Fruit fly (Drosophila melanogaster) whole organism, embryonic: ENCODE results near the gene CG17202.
A peak's percentile ranks its signal among the peaks of the same experiment; 100 is the strongest.

Experiments used
- Adf1 ChIP-seq: fragments of 200-800 bp; sonication (Bioruptor generic); IDR thresholded peaks from 2 replicates; pipeline ENCODE4 v1.3.6; 2022; ENCODE audit warnings: missing biosample characterization, missing genetic modification characterization
- CG10565 ChIP-seq: fragments of 200-800 bp; sonication (Bioruptor generic); optimal IDR thresholded peaks from 3 replicates; lab custom pipeline; 2016; ENCODE audit warnings: missing biosample characterization, mild to moderate bottlenecking, missing genetic modification characterization
- CG11085 ChIP-seq: fragments of 200-800 bp; sonication (Bioruptor generic); IDR thresholded peaks from 2 replicates; pipeline ENCODE4 v1.3.6; 2022; ENCODE audit warnings: missing biosample characterization, missing genetic modification characterization
- CG12104 ChIP-seq: fragments of 200-800 bp; sonication (Bioruptor generic); optimal IDR thresholded peaks from 3 replicates; lab custom pipeline; 2016; ENCODE audit warnings: missing biosample characterization, missing genetic modification characterization
- CG12391 ChIP-seq: fragments of 200-800 bp; sonication (Bioruptor generic); optimal IDR thresholded peaks from 3 replicates; lab custom pipeline; 2018; ENCODE audit warnings: missing biosample characterization, mild to moderate bottlenecking, missing genetic modification characterization, moderate library complexity
- CG1529 ChIP-seq: fragments of 200-800 bp; sonication (Bioruptor generic); optimal IDR thresholded peaks from 3 replicates; lab custom pipeline; 2018; ENCODE audit warnings: missing biosample characterization, missing genetic modification characterization
- CG15601 ChIP-seq: fragments of 200-800 bp; sonication (Bioruptor generic); optimal IDR thresholded peaks from 3 replicates; lab custom pipeline; 2019; ENCODE audit warnings: missing biosample characterization, mild to moderate bottlenecking, missing genetic modification characterization, moderate library complexity
- CG17186 ChIP-seq: fragments of 200-800 bp; sonication (Bioruptor generic); optimal IDR thresholded peaks from 3 replicates; lab custom pipeline; 2017; ENCODE audit warnings: missing biosample characterization, missing genetic modification reagents, missing genetic modification characterization
- CG17328 ChIP-seq: fragments of 200-800 bp; sonication (Bioruptor generic); IDR thresholded peaks from 2 replicates; pipeline ENCODE4 v1.3.6; 2022; ENCODE audit warnings: missing biosample characterization, missing genetic modification characterization
- CG17829 ChIP-seq: fragments of 200-800 bp; optimal IDR thresholded peaks from 2 replicates; lab custom pipeline; 2019; ENCODE audit warnings: missing biosample characterization, mild to moderate bottlenecking, missing genetic modification characterization, moderate library complexity
- CG2120 ChIP-seq: fragments of 200-800 bp; sonication (Bioruptor generic); optimal IDR thresholded peaks from 3 replicates; lab custom pipeline; 2016; ENCODE audit warnings: missing biosample characterization, missing genetic modification characterization
- CG2199 ChIP-seq: fragments of 200-800 bp; sonication (Bioruptor generic); IDR thresholded peaks from 3 replicates; pipeline ENCODE4 v1.3.6; 2022; ENCODE audit warnings: missing biosample characterization, missing genetic modification characterization
- CG30403 ChIP-seq: fragments of 200-800 bp; sonication (Bioruptor generic); optimal IDR thresholded peaks from 3 replicates; lab custom pipeline; 2016; ENCODE audit warnings: missing biosample characterization, missing genetic modification characterization
- CG32772 ChIP-seq: fragments of 200-800 bp; sonication (Bioruptor generic); IDR thresholded peaks from 2 replicates; pipeline ENCODE4 v1.3.6; 2022; ENCODE audit warnings: missing biosample characterization, missing genetic modification characterization
- CG33213 ChIP-seq: fragments of 200-800 bp; sonication (Bioruptor generic); optimal IDR thresholded peaks from 3 replicates; lab custom pipeline; 2016; ENCODE audit warnings: missing biosample characterization, missing genetic modification characterization
- CG34224 ChIP-seq: fragments of 200-800 bp; sonication (Bioruptor generic); IDR thresholded peaks from 3 replicates; pipeline ENCODE4 v1.3.6; 2022; ENCODE audit warnings: missing biosample characterization, missing genetic modification characterization; ENCODE audit not compliant: partially characterized antibody
- CG4707 ChIP-seq: fragments of 200-800 bp; sonication (Bioruptor generic); optimal IDR thresholded peaks from 2 replicates; lab custom pipeline; 2018; ENCODE audit warnings: missing biosample characterization, mild to moderate bottlenecking, missing genetic modification characterization, moderate library complexity
- CG4730 ChIP-seq: fragments of 200-800 bp; sonication (Bioruptor generic); IDR thresholded peaks from 2 replicates; pipeline ENCODE4 v1.3.6; 2022; ENCODE audit warnings: missing biosample characterization, missing genetic modification characterization
- CG6272 ChIP-seq: fragments of 200-800 bp; sonication (Bioruptor generic); IDR thresholded peaks from 2 replicates; pipeline ENCODE4 v1.3.6; 2022; ENCODE audit warnings: missing biosample characterization, missing genetic modification characterization
- CG6683 ChIP-seq: fragments of 200-800 bp; sonication (Bioruptor generic); optimal IDR thresholded peaks from 2 replicates; lab custom pipeline; 2017; ENCODE audit warnings: missing biosample characterization, mild to moderate bottlenecking, missing genetic modification characterization, missing genetic modification reagents
- CG7786 ChIP-seq: fragments of 200-800 bp; sonication (Bioruptor generic); optimal IDR thresholded peaks from 2 replicates; lab custom pipeline; 2016; ENCODE audit warnings: missing biosample characterization, missing genetic modification characterization
- CG9437 ChIP-seq: fragments of 200-800 bp; sonication (Bioruptor generic); optimal IDR thresholded peaks from 2 replicates; lab custom pipeline; 2018; ENCODE audit warnings: missing biosample characterization, mild to moderate bottlenecking, missing genetic modification characterization
- CG9932 ChIP-seq: fragments of 200-800 bp; sonication (Bioruptor generic); IDR thresholded peaks from 2 replicates; pipeline ENCODE4 v1.3.6; 2022; ENCODE audit warnings: missing biosample characterization, missing genetic modification characterization
- CTCF ChIP-seq: fragments of 200-800 bp; sonication (Bioruptor generic); optimal IDR thresholded peaks from 2 replicates; lab custom pipeline; 2017; ENCODE audit warnings: missing biosample characterization, mild to moderate bottlenecking, missing genetic modification characterization, moderate library complexity
- Dll ChIP-seq: fragments of 200-800 bp; sonication (Bioruptor generic); IDR thresholded peaks from 4 replicates; pipeline ENCODE4 v1.3.6; 2022; ENCODE audit warnings: missing biosample characterization, missing genetic modification characterization; ENCODE audit not compliant: partially characterized antibody
- Kr ChIP-seq: fragments of 200-800 bp; sonication (Bioruptor generic); optimal IDR thresholded peaks from 2 replicates; lab custom pipeline; 2017; ENCODE audit warnings: missing biosample characterization, mild to moderate bottlenecking, missing genetic modification characterization
- Mrtf ChIP-seq: fragments of 200-800 bp; sonication (Bioruptor generic); IDR thresholded peaks from 3 replicates; pipeline ENCODE4 v1.3.6; 2022; ENCODE audit warnings: missing biosample characterization, missing genetic modification characterization
- Nf-YA ChIP-seq: fragments of 200-800 bp; sonication (Bioruptor generic); IDR thresholded peaks from 2 replicates; pipeline ENCODE4 v1.3.6; 2022; ENCODE audit warnings: missing biosample characterization, missing genetic modification characterization
- Trl ChIP-seq, 3 experiments: fragments of >200 bp in 2 of 3; fragments of 200-800 bp in 1 of 3; sonication (Bioruptor generic) in 1 of 3; optimal IDR thresholded peaks; 2 replicates in 1 of 3; 3 replicates in 2 of 3; lab custom pipeline; 2016 to 2017; ENCODE audit warnings: missing biosample characterization in 1 of 3, missing genetic modification characterization in 1 of 3
- amos ChIP-seq: fragments of 200-800 bp; sonication (Bioruptor generic); IDR thresholded peaks from 2 replicates; pipeline ENCODE4 v1.3.6; 2022; ENCODE audit warnings: missing biosample characterization, missing genetic modification characterization; ENCODE audit not compliant: partially characterized antibody
- chif ChIP-seq, 2 experiments: fragments of 200-800 bp; sonication (Bioruptor generic); optimal IDR thresholded peaks; 3 replicates each; lab custom pipeline; 2016; ENCODE audit warnings: missing biosample characterization in 2 of 2, missing genetic modification characterization in 2 of 2
- ems ChIP-seq: fragments of 200-800 bp; sonication (Bioruptor generic); optimal IDR thresholded peaks from 3 replicates; lab custom pipeline; 2016; ENCODE audit warnings: missing biosample characterization, missing genetic modification characterization
- fd64A ChIP-seq: fragments of 200-800 bp; sonication (Bioruptor generic); optimal IDR thresholded peaks from 3 replicates; lab custom pipeline; 2018; ENCODE audit warnings: missing biosample characterization, mild to moderate bottlenecking, missing genetic modification characterization
- gce ChIP-seq: fragments of 200-800 bp; sonication (Bioruptor generic); IDR thresholded peaks from 3 replicates; pipeline ENCODE4 v1.3.6; 2022; ENCODE audit warnings: missing biosample characterization, missing genetic modification characterization
- gcm2 ChIP-seq: fragments of 200-800 bp; sonication (Bioruptor generic); optimal IDR thresholded peaks from 2 replicates; lab custom pipeline; 2016; ENCODE audit warnings: missing biosample characterization, missing genetic modification characterization
- gfzf ChIP-seq: fragments of 200-800 bp; sonication (Bioruptor generic); optimal IDR thresholded peaks from 2 replicates; lab custom pipeline; 2016; ENCODE audit warnings: missing biosample characterization, mild to moderate bottlenecking, missing genetic modification characterization, moderate library complexity
- grau ChIP-seq: fragments of 200-800 bp; optimal IDR thresholded peaks from 3 replicates; lab custom pipeline; 2019; ENCODE audit warnings: missing biosample characterization, mild to moderate bottlenecking, missing genetic modification characterization, moderate library complexity
- gsb-n ChIP-seq: fragments of 200-800 bp; sonication (Bioruptor generic); optimal IDR thresholded peaks from 3 replicates; lab custom pipeline; 2018; ENCODE audit warnings: missing biosample characterization, mild to moderate bottlenecking, missing genetic modification characterization
- hb ChIP-seq: fragments of 200-800 bp; sonication (Bioruptor generic); IDR thresholded peaks from 3 replicates; pipeline ENCODE4 v1.3.6; 2022; ENCODE audit warnings: missing biosample characterization, missing genetic modification characterization; ENCODE audit not compliant: partially characterized antibody
- hbn ChIP-seq: fragments of 200-800 bp; sonication (Bioruptor generic); IDR thresholded peaks from 2 replicates; pipeline ENCODE4 v1.3.6; 2022; ENCODE audit warnings: missing biosample characterization, missing genetic modification characterization; ENCODE audit not compliant: partially characterized antibody
- jing ChIP-seq: fragments of 200-800 bp; sonication (Bioruptor generic); optimal IDR thresholded peaks from 2 replicates; lab custom pipeline; 2018; ENCODE audit warnings: missing biosample characterization, mild to moderate bottlenecking, missing genetic modification characterization
- maf-S ChIP-seq: fragments of 200-800 bp; sonication (Bioruptor generic); optimal IDR thresholded peaks from 2 replicates; lab custom pipeline; 2016; ENCODE audit warnings: missing biosample characterization, missing genetic modification characterization
- nerfin-1 ChIP-seq: fragments of 200-800 bp; sonication (Bioruptor generic); optimal IDR thresholded peaks from 3 replicates; lab custom pipeline; 2019; ENCODE audit warnings: missing biosample characterization, mild to moderate bottlenecking, missing genetic modification characterization, moderate library complexity
- p53 ChIP-seq: fragments of 200-800 bp; sonication (Bioruptor generic); optimal IDR thresholded peaks from 2 replicates; lab custom pipeline; 2016; ENCODE audit warnings: missing biosample characterization, missing genetic modification characterization
- pho ChIP-seq: fragments of 200-800 bp; sonication (Bioruptor generic); optimal IDR thresholded peaks from 2 replicates; lab custom pipeline; 2016; ENCODE audit warnings: missing biosample characterization, missing genetic modification characterization
- pros ChIP-seq: fragments of 200-800 bp; sonication (Bioruptor generic); optimal IDR thresholded peaks from 3 replicates; lab custom pipeline; 2019; ENCODE audit warnings: missing biosample characterization, mild to moderate bottlenecking, missing genetic modification characterization, moderate library complexity
- slou ChIP-seq: fragments of 200-800 bp; sonication (Bioruptor generic); optimal IDR thresholded peaks from 3 replicates; lab custom pipeline; 2016; ENCODE audit warnings: missing biosample characterization, missing genetic modification characterization
- tap ChIP-seq: fragments of 200-800 bp; optimal IDR thresholded peaks from 3 replicates; lab custom pipeline; 2019; ENCODE audit warnings: missing biosample characterization, mild to moderate bottlenecking, missing genetic modification characterization, moderate library complexity
- twi ChIP-seq: fragments of 200-800 bp; optimal IDR thresholded peaks from 2 replicates; lab custom pipeline; 2019; ENCODE audit warnings: missing biosample characterization, mild to moderate bottlenecking, missing genetic modification characterization, moderate library complexity
- tx ChIP-seq: fragments of 200-800 bp; sonication (Bioruptor generic); optimal IDR thresholded peaks from 2 replicates; lab custom pipeline; 2016; ENCODE audit warnings: missing biosample characterization, missing genetic modification characterization
- z ChIP-seq: fragments of 200-800 bp; sonication (Bioruptor generic); IDR thresholded peaks from 3 replicates; pipeline ENCODE4 v1.3.6; 2022; ENCODE audit warnings: missing biosample characterization, missing genetic modification characterization

CG17202 gene

DNA sequence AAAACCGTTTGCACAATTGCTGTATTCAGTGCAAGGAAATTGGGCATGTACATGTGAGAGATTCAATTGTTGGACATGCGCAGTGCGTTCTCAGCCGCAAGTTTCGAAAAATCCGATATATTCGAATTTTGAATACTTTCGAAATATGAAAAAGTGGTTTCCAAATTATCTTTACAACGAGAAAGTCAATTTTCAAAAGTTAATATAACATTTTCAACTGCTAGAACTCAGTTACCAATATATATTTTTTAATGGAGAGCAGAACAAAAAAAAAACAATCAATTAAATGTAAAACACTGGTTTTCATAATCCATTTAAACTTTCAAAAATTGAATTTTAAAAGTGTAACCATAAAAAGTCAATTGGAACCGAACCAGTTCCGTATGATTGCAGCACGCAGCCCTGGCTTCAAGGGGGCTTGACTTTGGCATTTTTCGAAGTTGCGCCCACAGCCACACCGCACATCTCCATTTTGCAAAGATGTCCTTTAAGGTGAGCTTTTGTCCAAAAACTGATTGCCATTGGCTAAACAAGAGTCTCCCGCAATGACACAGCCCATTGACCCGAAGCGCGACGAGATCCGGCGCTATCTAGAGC, at the start of gene CG17202, which contains the start of gene Scgbeta (continued):
- TF ChIP-seq CG2120 (GFP tag; lab: Kevin White, UChicago): peak; percentile 59
- TF ChIP-seq CG6683 (GFP tag; lab: Kevin White, UChicago): no peak
- TF ChIP-seq CG11085 (GFP tag; lab: Robert Waterston, UW): no peak
- no peak for TF ChIP-seq Mrtf
- TF ChIP-seq CG9932: peak; percentile 56
- TF ChIP-seq Trl (optimal IDR thresholded peaks at IDR 0.05; lab: Kevin White, UChicago): no peak
- no peak for TF ChIP-seq Trl (GFP tag; optimal IDR thresholded peaks at IDR 0.05; lab: Kevin White, UChicago)
- TF ChIP-seq ems (GFP tag; lab: Kevin White, UChicago): no peak
- no peak for TF ChIP-seq CG9437 (GFP tag; lab: Kevin White, UChicago)
- TF ChIP-seq CG30403 (GFP tag; lab: Kevin White, UChicago): peak; percentile 37
- TF ChIP-seq CG15601 (tag; lab: Kevin White, UChicago): no peak
- no peak for TF ChIP-seq tap
- TF ChIP-seq CG17186 (GFP tag; lab: Kevin White, UChicago): no peak
- no peak for TF ChIP-seq CG17328
- peak; percentile 55; the same call in 1 of the 2 replicates for TF ChIP-seq amos (GFP tag; lab: Robert Waterston, UW)
- TF ChIP-seq tx (GFP tag; lab: Kevin White, UChicago): no peak
- no peak for TF ChIP-seq CG34224 (GFP tag; lab: Robert Waterston, UW)
- TF ChIP-seq CG10565 (GFP tag; lab: Kevin White, UChicago): no peak
- TF ChIP-seq CG33213 (GFP tag; lab: Kevin White, UChicago): peak; percentile 67
- TF ChIP-seq CG6272 (GFP tag; lab: Robert Waterston, UW): no peak
- TF ChIP-seq Kr (GFP tag; lab: Kevin White, UChicago): no peak
- TF ChIP-seq CTCF (GFP tag; lab: Kevin White, UChicago): no peak
- TF ChIP-seq grau (tag; lab: Kevin White, UChicago): no peak
- TF ChIP-seq jing (GFP tag; lab: Kevin White, UChicago): no peak
- no peak for TF ChIP-seq CG4730 (GFP tag; lab: Robert Waterston, UW)
- TF ChIP-seq gsb-n (tag; lab: Kevin White, UChicago): no peak
- TF ChIP-seq CG32772 (GFP tag; lab: Robert Waterston, UW): no peak
- peak; percentile 92 for TF ChIP-seq gfzf
- TF ChIP-seq gcm2 (GFP tag; lab: Kevin White, UChicago): no peak
- TF ChIP-seq CG1529 (GFP tag; lab: Kevin White, UChicago): no peak
- TF ChIP-seq CG12104 (GFP tag; lab: Kevin White, UChicago): no peak
- no peak for TF ChIP-seq CG2199
- TF ChIP-seq pros (GFP tag; lab: Kevin White, UChicago): no peak
- no peak for TF ChIP-seq fd64A (GFP tag; lab: Kevin White, UChicago)
- no peak for TF ChIP-seq pho (GFP tag; lab: Kevin White, UChicago)
- peak in 1 of 2 experiments; percentile 8 for TF ChIP-seq chif (GFP tag; optimal IDR thresholded peaks at IDR 0.05; lab: Kevin White, UChicago)
- no peak for TF ChIP-seq CG4707 (GFP tag; lab: Kevin White, UChicago)
- TF ChIP-seq nerfin-1: no peak
- TF ChIP-seq z (GFP tag; lab: Robert Waterston, UW): no peak
- TF ChIP-seq hbn (GFP tag; lab: Robert Waterston, UW): no peak
- TF ChIP-seq twi (tag; lab: Kevin White, UChicago): no peak
- TF ChIP-seq Dll: no peak
- no peak for TF ChIP-seq Adf1
- TF ChIP-seq Nf-YA: no peak
- no peak for TF ChIP-seq gce (GFP tag; lab: Robert Waterston, UW)
- no peak for TF ChIP-seq p53
- peak; percentile 27 for TF ChIP-seq CG17829
- TF ChIP-seq maf-S: no peak
- no peak for TF ChIP-seq slou (GFP tag; lab: Kevin White, UChicago)
- TF ChIP-seq hb (GFP tag; lab: Robert Waterston, UW): no peak
- peak; percentile 60 for TF ChIP-seq CG12391 (tag; lab: Kevin White, UChicago)
- TF ChIP-seq CG7786: peak; percentile 3
